Fruit fly (Drosophila melanogaster) whole organism, embryonic: ENCODE data around the gene CG3184.

Source experiments
- Atf6 ChIP-seq: fragments of 200-800 bp; sonication (Bioruptor generic); IDR thresholded peaks from 2 replicates; pipeline ENCODE4 v1.3.6; 2022; ENCODE audit warnings: missing biosample characterization, missing genetic modification characterization
- BEAF-32 ChIP-seq: fragments of 200-800 bp; sonication (Bioruptor generic); optimal IDR thresholded peaks from 3 replicates; lab custom pipeline; 2017; ENCODE audit warnings: missing biosample characterization, missing genetic modification characterization, mild to moderate bottlenecking, moderate library complexity, missing genetic modification reagents
- CG12071 ChIP-seq: fragments of 200-800 bp; sonication (Bioruptor generic); optimal IDR thresholded peaks from 3 replicates; lab custom pipeline; 2018; ENCODE audit warnings: missing biosample characterization, mild to moderate bottlenecking, missing genetic modification characterization
- CG12391 ChIP-seq: fragments of 200-800 bp; sonication (Bioruptor generic); optimal IDR thresholded peaks from 3 replicates; lab custom pipeline; 2018; ENCODE audit warnings: missing biosample characterization, mild to moderate bottlenecking, missing genetic modification characterization, moderate library complexity
- CG13424 ChIP-seq: fragments of 200-800 bp; sonication (Bioruptor generic); optimal IDR thresholded peaks from 2 replicates; lab custom pipeline; 2019; ENCODE audit warnings: missing biosample characterization, mild to moderate bottlenecking, missing genetic modification characterization, moderate library complexity
- CG13775 ChIP-seq: fragments of 200-800 bp; sonication (Bioruptor generic); optimal IDR thresholded peaks from 3 replicates; lab custom pipeline; 2017; ENCODE audit warnings: missing biosample characterization, mild to moderate bottlenecking, missing genetic modification characterization
- CG14050 ChIP-seq: fragments of 200-800 bp; sonication (Bioruptor generic); IDR thresholded peaks from 3 replicates; pipeline ENCODE4 v1.3.6; 2022; ENCODE audit warnings: missing biosample characterization, missing genetic modification characterization
- CG14710 ChIP-seq: fragments of 200-800 bp; sonication (Bioruptor generic); optimal IDR thresholded peaks from 3 replicates; lab custom pipeline; 2019; ENCODE audit warnings: missing biosample characterization, mild to moderate bottlenecking, missing genetic modification characterization, moderate library complexity
- CG15073 ChIP-seq: fragments of 200-800 bp; sonication (Bioruptor generic); optimal IDR thresholded peaks from 2 replicates; lab custom pipeline; 2016; ENCODE audit warnings: missing biosample characterization, missing genetic modification characterization
- CG15269 ChIP-seq: fragments of 200-800 bp; sonication (Bioruptor generic); optimal IDR thresholded peaks from 2 replicates; lab custom pipeline; 2018; ENCODE audit warnings: missing biosample characterization, mild to moderate bottlenecking, missing genetic modification characterization, moderate library complexity
- CG18476 ChIP-seq: fragments of 200-800 bp; sonication (Bioruptor generic); optimal IDR thresholded peaks from 2 replicates; lab custom pipeline; 2016; ENCODE audit warnings: missing biosample characterization, mild to moderate bottlenecking, missing genetic modification characterization
- CG18619 ChIP-seq: fragments of 200-800 bp; sonication (Bioruptor generic); optimal IDR thresholded peaks from 3 replicates; lab custom pipeline; 2017; ENCODE audit warnings: missing biosample characterization, mild to moderate bottlenecking, missing genetic modification characterization
- CG2889 ChIP-seq: fragments of 200-800 bp; sonication (Bioruptor generic); IDR thresholded peaks from 3 replicates; pipeline ENCODE4 v1.3.6; 2022; ENCODE audit warnings: missing biosample characterization, missing genetic modification characterization
- CG3726 ChIP-seq: fragments of 200-800 bp; sonication (Bioruptor generic); IDR thresholded peaks from 3 replicates; pipeline ENCODE4, ENCODE4 v1.3.6; 2022; ENCODE audit warnings: missing biosample characterization, missing genetic modification characterization
- CG3838 ChIP-seq: fragments of 200-800 bp; sonication (Bioruptor generic); optimal IDR thresholded peaks from 3 replicates; lab custom pipeline; 2016; ENCODE audit warnings: missing biosample characterization, missing genetic modification characterization
- CG5180 ChIP-seq: fragments of 200-800 bp; sonication (Bioruptor generic); optimal IDR thresholded peaks from 3 replicates; lab custom pipeline; 2017; ENCODE audit warnings: missing biosample characterization, missing genetic modification characterization, mild to moderate bottlenecking, moderate library complexity, missing genetic modification reagents
- CG6175 ChIP-seq: fragments of 200-800 bp; sonication (Bioruptor generic); IDR thresholded peaks from 3 replicates; pipeline ENCODE4 v1.3.6; 2022; ENCODE audit warnings: missing biosample characterization, missing genetic modification characterization
- CG8388 ChIP-seq: fragments of 200-800 bp; sonication (Bioruptor generic); optimal IDR thresholded peaks from 2 replicates; lab custom pipeline; 2019; ENCODE audit warnings: missing biosample characterization, mild to moderate bottlenecking, missing genetic modification characterization, moderate library complexity
- CG8478 ChIP-seq: fragments of >200 bp; optimal IDR thresholded peaks from 2 replicates; lab custom pipeline; 2018
- CG9817 ChIP-seq: fragments of 200-800 bp; sonication (Bioruptor generic); optimal IDR thresholded peaks from 2 replicates; lab custom pipeline; 2018; ENCODE audit warnings: missing biosample characterization, mild to moderate bottlenecking, missing genetic modification characterization, moderate library complexity
- Deaf1 ChIP-seq: fragments of 200-800 bp; optimal IDR thresholded peaks from 3 replicates; lab custom pipeline; 2019; ENCODE audit warnings: missing biosample characterization, mild to moderate bottlenecking, missing genetic modification characterization, moderate library complexity
- Fer1 ChIP-seq: fragments of 200-800 bp; sonication (Bioruptor generic); optimal IDR thresholded peaks from 2 replicates; lab custom pipeline; 2017; ENCODE audit warnings: missing biosample characterization, mild to moderate bottlenecking, missing genetic modification characterization
- Mad ChIP-seq: fragments of 200-800 bp; sonication (Bioruptor generic); optimal IDR thresholded peaks from 2 replicates; lab custom pipeline; 2016; ENCODE audit warnings: missing biosample characterization, missing genetic modification characterization
- Neu2 ChIP-seq: fragments of 200-800 bp; sonication (Bioruptor generic); optimal IDR thresholded peaks from 3 replicates; lab custom pipeline; 2016; ENCODE audit warnings: missing biosample characterization, missing genetic modification characterization, borderline replicate concordance
- Ravus ChIP-seq: fragments of 200-800 bp; sonication (Bioruptor generic); IDR thresholded peaks from 2 replicates; pipeline ENCODE4 v1.3.6; 2022; ENCODE audit warnings: missing biosample characterization, missing genetic modification characterization
- Sin3A ChIP-seq: fragments of >200 bp; optimal IDR thresholded peaks from 2 replicates; lab custom pipeline; 2018
- aop ChIP-seq: fragments of 200-800 bp; sonication (Bioruptor generic); IDR thresholded peaks from 2 replicates; pipeline ENCODE4 v1.3.6; 2022; ENCODE audit warnings: missing biosample characterization, missing genetic modification characterization
- ash1 ChIP-seq: fragments of 200-800 bp; sonication (Bioruptor generic); optimal IDR thresholded peaks from 2 replicates; lab custom pipeline; 2018; ENCODE audit warnings: missing biosample characterization, mild to moderate bottlenecking, missing genetic modification characterization
- bbx ChIP-seq: fragments of 200-800 bp; sonication (Bioruptor generic); IDR thresholded peaks from 2 replicates; pipeline ENCODE4 v1.3.6; 2022; ENCODE audit warnings: missing biosample characterization, missing genetic modification characterization; ENCODE audit not compliant: partially characterized antibody
- caup ChIP-seq: fragments of 200-800 bp; sonication (Bioruptor generic); optimal IDR thresholded peaks from 3 replicates; lab custom pipeline; 2017; ENCODE audit warnings: missing biosample characterization, mild to moderate bottlenecking, missing genetic modification characterization, moderate library complexity; ENCODE audit not compliant: severe bottlenecking
- crp ChIP-seq, 2 experiments: fragments of 200-800 bp; sonication (Bioruptor generic); optimal IDR thresholded peaks; 2 replicates in 1 of 2; 3 replicates in 1 of 2; lab custom pipeline; 2017; ENCODE audit warnings: missing biosample characterization in 2 of 2, missing genetic modification characterization in 2 of 2, mild to moderate bottlenecking in 1 of 2, moderate library complexity in 1 of 2
- cwo ChIP-seq: fragments of 200-800 bp; sonication (Bioruptor generic); optimal IDR thresholded peaks from 3 replicates; lab custom pipeline; 2017; ENCODE audit warnings: missing biosample characterization, missing genetic modification characterization, mild to moderate bottlenecking, moderate library complexity, missing genetic modification reagents
- disco-r ChIP-seq: fragments of 200-800 bp; sonication (Bioruptor generic); optimal IDR thresholded peaks from 2 replicates; lab custom pipeline; 2016; ENCODE audit warnings: missing biosample characterization, missing genetic modification characterization
- dmrt11E ChIP-seq: fragments of 200-800 bp; sonication (Bioruptor generic); optimal IDR thresholded peaks from 3 replicates; lab custom pipeline; 2018; ENCODE audit warnings: missing biosample characterization, mild to moderate bottlenecking, missing genetic modification characterization, moderate library complexity
- en ChIP-seq: fragments of 200-800 bp; sonication (Bioruptor generic); optimal IDR thresholded peaks from 2 replicates; lab custom pipeline; 2016; ENCODE audit warnings: missing biosample characterization, missing genetic modification characterization
- insv ChIP-seq, 2 experiments: fragments of 200-800 bp; sonication (Bioruptor generic); optimal IDR thresholded peaks; 3 replicates each; lab custom pipeline; 2016 to 2018; ENCODE audit warnings: missing biosample characterization in 2 of 2, missing genetic modification characterization in 2 of 2
- jigr1 ChIP-seq: fragments of 200-800 bp; sonication (Bioruptor generic); IDR thresholded peaks from 3 replicates; pipeline ENCODE4 v1.3.6; 2022; ENCODE audit warnings: missing biosample characterization, missing genetic modification characterization
- lbe ChIP-seq: fragments of 200-800 bp; sonication (Bioruptor generic); optimal IDR thresholded peaks from 2 replicates; lab custom pipeline; 2016; ENCODE audit warnings: missing biosample characterization, mild to moderate bottlenecking, missing genetic modification characterization
- mld ChIP-seq: fragments of 200-800 bp; sonication (Bioruptor generic); IDR thresholded peaks from 3 replicates; pipeline ENCODE4 v1.3.6; 2022; ENCODE audit warnings: missing biosample characterization, missing genetic modification characterization; ENCODE audit not compliant: partially characterized antibody
- nau ChIP-seq: fragments of 200-800 bp; sonication (Bioruptor generic); optimal IDR thresholded peaks from 3 replicates; lab custom pipeline; 2017; ENCODE audit warnings: missing biosample characterization, mild to moderate bottlenecking, missing genetic modification characterization, missing genetic modification reagents
- sim ChIP-seq: fragments of 200-800 bp; sonication (Bioruptor generic); IDR thresholded peaks from 2 replicates; pipeline ENCODE4 v1.3.6; 2022; ENCODE audit warnings: missing biosample characterization, missing genetic modification characterization
- slbo ChIP-seq: fragments of 200-800 bp; sonication (Bioruptor generic); IDR thresholded peaks from 2 replicates; pipeline ENCODE4 v1.3.6; 2022; ENCODE audit warnings: missing biosample characterization, missing genetic modification characterization
- slp2 ChIP-seq: fragments of 200-800 bp; sonication (Bioruptor generic); optimal IDR thresholded peaks from 2 replicates; lab custom pipeline; 2016; ENCODE audit warnings: missing biosample characterization, missing genetic modification characterization
- sug ChIP-seq: fragments of 200-800 bp; optimal IDR thresholded peaks from 2 replicates; lab custom pipeline; 2019; ENCODE audit warnings: missing biosample characterization, mild to moderate bottlenecking, missing genetic modification characterization, moderate library complexity
- tap ChIP-seq: fragments of 200-800 bp; optimal IDR thresholded peaks from 3 replicates; lab custom pipeline; 2019; ENCODE audit warnings: missing biosample characterization, mild to moderate bottlenecking, missing genetic modification characterization, moderate library complexity
- tgo ChIP-seq: fragments of 200-800 bp; sonication (Bioruptor generic); IDR thresholded peaks from 3 replicates; pipeline ENCODE4 v1.3.6; 2022; ENCODE audit warnings: missing biosample characterization, missing genetic modification characterization
- ttk ChIP-seq: fragments of 200-800 bp; sonication (Bioruptor generic); IDR thresholded peaks from 2 replicates; pipeline ENCODE4 v2.1.2; 2022; ENCODE audit warnings: missing biosample characterization, missing genetic modification characterization
- unpg ChIP-seq: fragments of 200-800 bp; sonication (Bioruptor generic); optimal IDR thresholded peaks from 3 replicates; lab custom pipeline; 2018; ENCODE audit warnings: missing biosample characterization, mild to moderate bottlenecking, missing genetic modification characterization, moderate library complexity
- zfh1 ChIP-seq: fragments of 200-800 bp; sonication (Bioruptor generic); IDR thresholded peaks from 3 replicates; pipeline ENCODE4 v1.3.6; 2022; ENCODE audit warnings: missing biosample characterization, missing genetic modification characterization

Gene CG3184

DNA sequence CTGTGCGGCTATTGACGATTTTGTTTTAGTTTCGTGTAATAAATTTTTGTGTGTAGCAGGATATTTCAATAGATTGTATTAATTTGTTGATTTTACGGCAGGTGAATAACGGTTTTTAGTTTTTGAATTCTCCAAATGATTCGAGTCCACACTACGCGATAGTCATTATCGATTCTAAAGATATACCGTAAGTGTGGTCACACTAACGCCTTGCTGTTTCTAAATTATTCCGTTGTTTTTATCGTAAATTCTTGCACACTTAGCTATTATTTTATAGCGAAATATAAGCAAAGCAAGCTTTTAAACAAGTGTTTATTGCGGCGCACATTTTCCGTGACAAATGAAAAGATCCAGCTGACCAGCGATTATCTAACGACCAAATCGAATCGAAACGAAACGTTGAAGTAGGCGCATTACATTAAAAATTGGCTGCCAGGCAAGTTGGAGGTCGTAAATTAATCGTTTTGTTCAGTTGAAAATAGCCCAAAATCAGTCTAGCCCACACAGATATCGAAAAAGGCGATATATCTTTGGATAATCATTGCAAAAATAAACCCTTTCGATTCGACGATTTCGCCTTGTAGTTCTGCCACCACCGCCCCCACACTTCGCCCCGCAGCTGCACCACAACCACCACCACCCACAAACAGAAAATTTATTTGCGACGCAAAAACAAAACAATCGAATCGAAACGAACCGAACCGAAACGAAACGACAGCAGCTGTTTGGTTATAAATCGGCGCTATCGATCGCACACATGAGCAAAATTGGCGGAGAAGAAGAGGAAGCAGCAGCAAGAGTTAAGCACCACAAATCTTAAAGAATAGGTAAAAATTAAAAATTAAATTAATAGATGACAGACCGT lies 4.7 kb downstream of the CG3184 start, which contains the start of gene Pink1 (continued):
- TF ChIP-seq Fer1 (GFP tag; lab: Kevin White, UChicago), result peak; percentile 23
- TF ChIP-seq nau (GFP tag; lab: Kevin White, UChicago), result no peak
- no peak for TF ChIP-seq ash1 (GFP tag; lab: Kevin White, UChicago)
- TF ChIP-seq dmrt11E (tag; lab: Kevin White, UChicago), result no peak
- peak; percentile 11 for TF ChIP-seq Sin3A (lab: Kevin White, UChicago)
- no peak for TF ChIP-seq Atf6 (GFP tag; lab: Robert Waterston, UW)
- TF ChIP-seq tap (tag; lab: Kevin White, UChicago), result no peak
- TF ChIP-seq CG12391 (tag; lab: Kevin White, UChicago), result no peak
- TF ChIP-seq Neu2 (GFP tag; lab: Kevin White, UChicago), result no peak
- no peak for TF ChIP-seq slp2 (GFP tag; lab: Kevin White, UChicago)
- TF ChIP-seq insv (GFP tag; optimal IDR thresholded peaks at IDR 0.05; lab: Kevin White, UChicago), result peak in 1 of 2 experiments; percentile 13
- TF ChIP-seq BEAF-32 (GFP tag; lab: Kevin White, UChicago), result peak; percentile 72
- no peak for TF ChIP-seq sim
- TF ChIP-seq CG13775 (GFP tag; lab: Kevin White, UChicago), result no peak
- TF ChIP-seq CG3838 (GFP tag; lab: Kevin White, UChicago), result no peak
- peak; percentile 99 for TF ChIP-seq CG14710 (tag; lab: Kevin White, UChicago)
- TF ChIP-seq CG9817 (tag; lab: Kevin White, UChicago), result no peak
- peak; percentile 47; the same call in 1 of the 2 replicates for TF ChIP-seq bbx
- no peak for TF ChIP-seq CG6175 (GFP tag; lab: Robert Waterston, UW)
- TF ChIP-seq en (GFP tag; lab: Kevin White, UChicago), result no peak
- TF ChIP-seq ttk, result no peak
- TF ChIP-seq CG8478 (lab: Kevin White, UChicago), result no peak
- no peak for TF ChIP-seq CG12071 (GFP tag; lab: Kevin White, UChicago)
- peak in 1 of 2 experiments; percentile 67 for TF ChIP-seq crp (GFP tag; optimal IDR thresholded peaks at IDR 0.05; lab: Kevin White, UChicago)
- TF ChIP-seq CG13424 (tag; lab: Kevin White, UChicago), result no peak
- TF ChIP-seq Deaf1 (tag; lab: Kevin White, UChicago), result peak; percentile 89
- TF ChIP-seq CG8388, result no peak
- no peak for TF ChIP-seq zfh1
- no peak for TF ChIP-seq caup (GFP tag; lab: Kevin White, UChicago)
- no peak for TF ChIP-seq slbo
- no peak for TF ChIP-seq jigr1 (GFP tag; lab: Robert Waterston, UW)
- TF ChIP-seq cwo, result no peak
- TF ChIP-seq mld (GFP tag; lab: Robert Waterston, UW), result no peak
- no peak for TF ChIP-seq CG2889 (GFP tag; lab: Robert Waterston, UW)
- TF ChIP-seq CG15073 (GFP tag; lab: Kevin White, UChicago), result no peak
- TF ChIP-seq CG5180 (GFP tag; lab: Kevin White, UChicago), result no peak
- TF ChIP-seq CG15269 (tag; lab: Kevin White, UChicago), result no peak
- TF ChIP-seq disco-r (GFP tag; lab: Kevin White, UChicago), result no peak
- TF ChIP-seq Mad, result no peak
- TF ChIP-seq Ravus, result no peak
- no peak for TF ChIP-seq lbe (GFP tag; lab: Kevin White, UChicago)
- no peak for TF ChIP-seq unpg (GFP tag; lab: Kevin White, UChicago)
- no peak for TF ChIP-seq tgo (GFP tag; lab: Robert Waterston, UW)
- TF ChIP-seq CG14050, result no peak
- peak; percentile 14 for TF ChIP-seq sug (tag; lab: Kevin White, UChicago)
- TF ChIP-seq CG18476 (GFP tag; lab: Kevin White, UChicago), result no peak
- no peak for TF ChIP-seq aop (GFP tag; lab: Robert Waterston, UW)
- no peak for TF ChIP-seq CG3726 (GFP tag; lab: Robert Waterston, UW)
- no peak for TF ChIP-seq CG18619 (GFP tag; lab: Kevin White, UChicago)
